Fruit fly (Drosophila melanogaster) whole organism, embryonic: ENCODE measurements around the gene CG17028.

Experiments used
- Aef1 ChIP-seq: fragments of 200-800 bp; sonication (Bioruptor generic); IDR thresholded peaks from 3 replicates; pipeline ENCODE4 v1.3.6; 2022; ENCODE audit warnings: missing biosample characterization, missing genetic modification characterization
- Asciz ChIP-seq: fragments of 200-800 bp; sonication (Bioruptor generic); optimal IDR thresholded peaks from 2 replicates; lab custom pipeline; 2017; ENCODE audit warnings: missing biosample characterization, mild to moderate bottlenecking, missing genetic modification characterization, missing genetic modification reagents
- Atf-2 ChIP-seq: fragments of 200-800 bp; sonication (Bioruptor generic); optimal IDR thresholded peaks from 2 replicates; lab custom pipeline; 2016; ENCODE audit warnings: missing biosample characterization, missing genetic modification characterization
- Bteb2 ChIP-seq: fragments of 200-800 bp; sonication (Bioruptor generic); optimal IDR thresholded peaks from 2 replicates; lab custom pipeline; 2016; ENCODE audit warnings: missing biosample characterization, missing genetic modification characterization
- CG10147 ChIP-seq: fragments of 200-800 bp; sonication (Bioruptor generic); optimal IDR thresholded peaks from 2 replicates; lab custom pipeline; 2019; ENCODE audit warnings: missing biosample characterization, mild to moderate bottlenecking, missing genetic modification characterization, moderate library complexity
- CG12155 ChIP-seq: fragments of 200-800 bp; sonication (Bioruptor generic); optimal IDR thresholded peaks from 3 replicates; lab custom pipeline; 2016; ENCODE audit warnings: missing biosample characterization, missing genetic modification characterization
- CG12769 ChIP-seq: fragments of 200-800 bp; sonication (Bioruptor generic); optimal IDR thresholded peaks from 2 replicates; lab custom pipeline; 2019; ENCODE audit warnings: missing biosample characterization, mild to moderate bottlenecking, missing genetic modification characterization, moderate library complexity
- CG13624 ChIP-seq: fragments of 200-800 bp; sonication (Bioruptor generic); optimal IDR thresholded peaks from 2 replicates; lab custom pipeline; 2016; ENCODE audit warnings: missing biosample characterization, missing genetic modification characterization
- CG15601 ChIP-seq: fragments of 200-800 bp; sonication (Bioruptor generic); optimal IDR thresholded peaks from 3 replicates; lab custom pipeline; 2019; ENCODE audit warnings: missing biosample characterization, mild to moderate bottlenecking, missing genetic modification characterization, moderate library complexity
- CG17328 ChIP-seq: fragments of 200-800 bp; sonication (Bioruptor generic); IDR thresholded peaks from 2 replicates; pipeline ENCODE4 v1.3.6; 2022; ENCODE audit warnings: missing biosample characterization, missing genetic modification characterization
- CG17385 ChIP-seq: fragments of 200-800 bp; sonication (Bioruptor generic); optimal IDR thresholded peaks from 3 replicates; lab custom pipeline; 2018; ENCODE audit warnings: missing biosample characterization, mild to moderate bottlenecking, missing genetic modification characterization
- CG17829 ChIP-seq: fragments of 200-800 bp; optimal IDR thresholded peaks from 2 replicates; lab custom pipeline; 2019; ENCODE audit warnings: missing biosample characterization, mild to moderate bottlenecking, missing genetic modification characterization, moderate library complexity
- CG18011 ChIP-seq: fragments of 200-800 bp; sonication (Bioruptor generic); optimal IDR thresholded peaks from 2 replicates; lab custom pipeline; 2017; ENCODE audit warnings: missing biosample characterization, missing genetic modification characterization, mild to moderate bottlenecking, moderate library complexity, missing genotype
- CG2129 ChIP-seq: fragments of 200-800 bp; sonication (Bioruptor generic); IDR thresholded peaks from 2 replicates; pipeline ENCODE4 v1.3.6; 2022; ENCODE audit warnings: missing biosample characterization, missing genetic modification characterization; ENCODE audit not compliant: partially characterized antibody
- CG2712 ChIP-seq: fragments of 200-800 bp; optimal IDR thresholded peaks from 3 replicates; lab custom pipeline; 2019; ENCODE audit warnings: missing biosample characterization, mild to moderate bottlenecking, missing genetic modification characterization, moderate library complexity
- CG31441 ChIP-seq: fragments of 200-800 bp; sonication (Bioruptor generic); IDR thresholded peaks from 2 replicates; pipeline ENCODE4 v1.3.6; 2022; ENCODE audit warnings: missing biosample characterization, missing genetic modification characterization
- CG34422 ChIP-seq: fragments of 200-800 bp; sonication (Bioruptor generic); IDR thresholded peaks from 3 replicates; pipeline ENCODE4 v1.3.6; 2022; ENCODE audit warnings: missing biosample characterization, missing genetic modification characterization
- CG43689 ChIP-seq: fragments of 200-800 bp; sonication (Bioruptor generic); IDR thresholded peaks from 2 replicates; pipeline ENCODE4 v1.3.6; 2022; ENCODE audit warnings: missing biosample characterization, missing genetic modification characterization
- CG4617 ChIP-seq: fragments of 200-800 bp; sonication (Bioruptor generic); optimal IDR thresholded peaks from 3 replicates; lab custom pipeline; 2016; ENCODE audit warnings: missing biosample characterization, missing genetic modification characterization, borderline replicate concordance
- CG5180 ChIP-seq: fragments of 200-800 bp; sonication (Bioruptor generic); optimal IDR thresholded peaks from 3 replicates; lab custom pipeline; 2017; ENCODE audit warnings: missing biosample characterization, missing genetic modification characterization, mild to moderate bottlenecking, moderate library complexity, missing genetic modification reagents
- CG7987 ChIP-seq: fragments of 200-800 bp; sonication (Bioruptor generic); optimal IDR thresholded peaks from 2 replicates; lab custom pipeline; 2018; ENCODE audit warnings: missing biosample characterization, mild to moderate bottlenecking, missing genetic modification characterization, moderate library complexity
- Dbx ChIP-seq: fragments of 200-800 bp; sonication (Bioruptor generic); IDR thresholded peaks from 3 replicates; pipeline ENCODE4 v1.3.6; 2022; ENCODE audit warnings: missing biosample characterization, missing genetic modification characterization
- Eip74EF ChIP-seq, 2 experiments: fragments of 200-800 bp in 1 of 2; fragments of >200 bp in 1 of 2; sonication (Bioruptor generic) in 1 of 2; optimal IDR thresholded peaks; 2 replicates each; lab custom pipeline; 2017 to 2019; ENCODE audit warnings: missing biosample characterization in 2 of 2, missing genetic modification characterization in 2 of 2, mild to moderate bottlenecking in 1 of 2, moderate library complexity in 1 of 2
- HmgZ ChIP-seq: fragments of 200-800 bp; sonication (Bioruptor generic); optimal IDR thresholded peaks from 2 replicates; lab custom pipeline; 2018; ENCODE audit warnings: missing biosample characterization, mild to moderate bottlenecking, missing genetic modification characterization
- MBD-R2 ChIP-seq: fragments of 200-800 bp; sonication (Bioruptor generic); IDR thresholded peaks from 2 replicates; pipeline ENCODE4 v1.3.6; 2022; ENCODE audit warnings: missing biosample characterization, missing genetic modification characterization
- Mad ChIP-seq: fragments of 200-800 bp; sonication (Bioruptor generic); optimal IDR thresholded peaks from 2 replicates; lab custom pipeline; 2016; ENCODE audit warnings: missing biosample characterization, missing genetic modification characterization
- NFAT ChIP-seq: fragments of 200-800 bp; sonication (Bioruptor generic); IDR thresholded peaks from 2 replicates; pipeline ENCODE4 v1.3.6; 2022; ENCODE audit warnings: missing biosample characterization, missing genetic modification characterization
- Sin3A ChIP-seq: fragments of >200 bp; optimal IDR thresholded peaks from 2 replicates; lab custom pipeline; 2018
- Xbp1 ChIP-seq: fragments of 200-800 bp; sonication (Bioruptor generic); optimal IDR thresholded peaks from 3 replicates; lab custom pipeline; 2016; ENCODE audit warnings: missing biosample characterization, mild to moderate bottlenecking, missing genetic modification characterization
- bigmax ChIP-seq: fragments of 200-800 bp; sonication (Bioruptor generic); optimal IDR thresholded peaks from 2 replicates; lab custom pipeline; 2018; ENCODE audit warnings: missing biosample characterization, mild to moderate bottlenecking, missing genetic modification characterization
- disco-r ChIP-seq: fragments of 200-800 bp; sonication (Bioruptor generic); optimal IDR thresholded peaks from 2 replicates; lab custom pipeline; 2016; ENCODE audit warnings: missing biosample characterization, missing genetic modification characterization
- eve ChIP-seq, 2 experiments: fragments of >200 bp; optimal IDR thresholded peaks; 2 replicates each; lab custom pipeline; 2017; ENCODE audit warnings: missing biosample characterization in 2 of 2, missing genetic modification characterization in 2 of 2
- ewg ChIP-seq: fragments of 200-800 bp; sonication (Bioruptor generic); optimal IDR thresholded peaks from 3 replicates; lab custom pipeline; 2017; ENCODE audit warnings: mild to moderate bottlenecking, missing biosample characterization, missing genetic modification reagents, missing genetic modification characterization
- fd3F ChIP-seq: fragments of 200-800 bp; sonication (Bioruptor generic); optimal IDR thresholded peaks from 2 replicates; lab custom pipeline; 2018; ENCODE audit warnings: missing biosample characterization, mild to moderate bottlenecking, missing genetic modification characterization, moderate library complexity
- gce ChIP-seq: fragments of 200-800 bp; sonication (Bioruptor generic); IDR thresholded peaks from 3 replicates; pipeline ENCODE4 v1.3.6; 2022; ENCODE audit warnings: missing biosample characterization, missing genetic modification characterization
- her ChIP-seq: fragments of 200-800 bp; sonication (Bioruptor generic); optimal IDR thresholded peaks from 2 replicates; lab custom pipeline; 2016; ENCODE audit warnings: missing biosample characterization, missing genetic modification characterization
- kah ChIP-seq: fragments of 200-800 bp; sonication (Bioruptor generic); optimal IDR thresholded peaks from 2 replicates; lab custom pipeline; 2018; ENCODE audit warnings: missing biosample characterization, mild to moderate bottlenecking, missing genetic modification characterization
- ken ChIP-seq: fragments of 200-800 bp; sonication (Bioruptor generic); IDR thresholded peaks from 3 replicates; pipeline ENCODE4 v1.3.6; 2022; ENCODE audit warnings: missing biosample characterization, missing genetic modification characterization
- mld ChIP-seq: fragments of 200-800 bp; sonication (Bioruptor generic); IDR thresholded peaks from 3 replicates; pipeline ENCODE4 v1.3.6; 2022; ENCODE audit warnings: missing biosample characterization, missing genetic modification characterization; ENCODE audit not compliant: partially characterized antibody
- org-1 ChIP-seq: fragments of 200-800 bp; sonication (Bioruptor generic); optimal IDR thresholded peaks from 2 replicates; lab custom pipeline; 2017; ENCODE audit warnings: missing biosample characterization, missing genetic modification characterization
- prd ChIP-seq, 3 experiments: fragments of >200 bp in 2 of 3; fragments of 200-800 bp in 1 of 3; sonication (Bioruptor generic) in 1 of 3; optimal IDR thresholded peaks in 2 of 3; IDR thresholded peaks in 1 of 3; 2 replicates in 2 of 3; 3 replicates in 1 of 3; pipeline versions ENCODE4 v1.3.6 to Lab custom; 2017 to 2022; ENCODE audit warnings: missing biosample characterization in 1 of 3, missing genetic modification characterization in 1 of 3
- repo ChIP-seq: fragments of 200-800 bp; sonication (Bioruptor generic); optimal IDR thresholded peaks from 2 replicates; lab custom pipeline; 2016; ENCODE audit warnings: missing biosample characterization, missing genetic modification characterization
- run ChIP-seq: fragments of 200-800 bp; sonication (Bioruptor generic); optimal IDR thresholded peaks from 3 replicates; lab custom pipeline; 2018; ENCODE audit warnings: missing biosample characterization, mild to moderate bottlenecking, missing genetic modification characterization
- sc ChIP-seq, 3 experiments: fragments of >200 bp in 2 of 3; fragments of 200-800 bp in 1 of 3; sonication (Bioruptor generic) in 1 of 3; optimal IDR thresholded peaks; 2 replicates in 2 of 3; 3 replicates in 1 of 3; lab custom pipeline; 2017; ENCODE audit warnings: mild to moderate bottlenecking in 1 of 3, missing biosample characterization in 1 of 3, missing genetic modification characterization in 1 of 3, missing genetic modification reagents in 1 of 3
- scrt ChIP-seq: fragments of 200-800 bp; sonication (Bioruptor generic); optimal IDR thresholded peaks from 2 replicates; lab custom pipeline; 2018; ENCODE audit warnings: missing biosample characterization, mild to moderate bottlenecking, missing genetic modification characterization, moderate library complexity
- sima ChIP-seq: fragments of 200-800 bp; sonication (Bioruptor generic); optimal IDR thresholded peaks from 2 replicates; lab custom pipeline; 2016; ENCODE audit warnings: missing biosample characterization, missing genetic modification characterization
- tin ChIP-seq: fragments of 200-800 bp; sonication (Bioruptor generic); optimal IDR thresholded peaks from 3 replicates; lab custom pipeline; 2016; ENCODE audit warnings: missing biosample characterization, missing genetic modification characterization
- unc-4 ChIP-seq: fragments of 200-800 bp; sonication (Bioruptor generic); IDR thresholded peaks from 2 replicates; pipeline ENCODE4 v1.3.6; 2022; ENCODE audit warnings: missing biosample characterization, missing genetic modification characterization; ENCODE audit not compliant: partially characterized antibody
- zen ChIP-seq: fragments of 200-800 bp; sonication (Bioruptor generic); optimal IDR thresholded peaks from 3 replicates; lab custom pipeline; 2018; ENCODE audit warnings: missing biosample characterization, mild to moderate bottlenecking, missing genetic modification characterization, moderate library complexity

CG17028 gene

dm6 chr3L:16027163-16027633 is 48.9 kb downstream of the CG17028 start (continued):
- TF ChIP-seq disco-r (no peak), fd3F (no peak), Atf-2 (GFP tag; lab: Kevin White, UChicago) (no peak), Xbp1 (GFP tag; lab: Kevin White, UChicago) (no peak), repo (GFP tag; lab: Kevin White, UChicago) (no peak), Aef1 (GFP tag; lab: Robert Waterston, UW) (no peak), org-1 (GFP tag; lab: Kevin White, UChicago) (peak; percentile 15), CG17328 (GFP tag; lab: Robert Waterston, UW) (no peak), CG10147 (GFP tag; lab: Kevin White, UChicago) (no peak), CG12155 (GFP tag; lab: Kevin White, UChicago) (no peak), Eip74EF (GFP tag; optimal IDR thresholded peaks at IDR 0.05; lab: Kevin White, UChicago) (peak in 1 of 2 experiments; percentile 14), bigmax (GFP tag; lab: Kevin White, UChicago) (no peak), eve (GFP tag; optimal IDR thresholded peaks at IDR 0.05; lab: Kevin White, UChicago) (no peak), run (peak; percentile 24), CG5180 (GFP tag; lab: Kevin White, UChicago) (peak; percentile 64), CG12769 (tag; lab: Kevin White, UChicago) (no peak), CG17385 (GFP tag; lab: Kevin White, UChicago) (peak; percentile 16), unc-4 (GFP tag; lab: Robert Waterston, UW) (no peak), CG4617 (GFP tag; lab: Kevin White, UChicago) (no peak), gce (0 out of 3 replicates have a peak, but pooled peaks have one; percentile 16), prd (optimal IDR thresholded peaks at IDR 0.05; lab: Kevin White, UChicago) (no peak), prd (GFP tag; IDR thresholded peaks at IDR 0.05; lab: Robert Waterston, UW) (peak; percentile 33; the same call in 1 of the 3 replicates), mld (GFP tag; lab: Robert Waterston, UW) (no peak), Mad (GFP tag; lab: Kevin White, UChicago) (no peak), CG31441 (GFP tag; lab: Robert Waterston, UW) (peak; percentile 40; the same call in 1 of the 2 replicates), Sin3A (lab: Kevin White, UChicago) (no peak), CG34422 (no peak), CG7987 (GFP tag; lab: Kevin White, UChicago) (peak; percentile 71), CG13624 (no peak), HmgZ (tag; lab: Kevin White, UChicago) (no peak), NFAT (GFP tag; lab: Robert Waterston, UW) (no peak), kah (GFP tag; lab: Kevin White, UChicago) (peak; percentile 51), ken (no peak), CG18011 (GFP tag; lab: Kevin White, UChicago) (peak; percentile 9), her (GFP tag; lab: Kevin White, UChicago) (no peak), ewg (GFP tag; lab: Kevin White, UChicago) (no peak), Asciz (GFP tag; lab: Kevin White, UChicago) (peak; percentile 78), CG43689 (no peak), sc (optimal IDR thresholded peaks at IDR 0.05; lab: Kevin White, UChicago) (no peak), sc (GFP tag; optimal IDR thresholded peaks at IDR 0.05; lab: Kevin White, UChicago) (no peak), CG17829 (tag; lab: Kevin White, UChicago) (no peak), sima (GFP tag; lab: Kevin White, UChicago) (no peak), CG2129 (GFP tag; lab: Robert Waterston, UW) (no peak), scrt (peak; percentile 13), zen (tag; lab: Kevin White, UChicago) (no peak), CG15601 (peak; percentile 65), Dbx (GFP tag; lab: Robert Waterston, UW) (peak; percentile 33; the same call in 1 of the 3 replicates), CG2712 (tag; lab: Kevin White, UChicago) (peak; percentile 15), MBD-R2 (GFP tag; lab: Robert Waterston, UW) (no peak), Bteb2 (GFP tag; lab: Kevin White, UChicago) (peak; percentile 3), tin (no peak)
